Fruit fly (Drosophila melanogaster): ENCODE data around the gene Gdap1.

Gdap1 gene

DNA sequence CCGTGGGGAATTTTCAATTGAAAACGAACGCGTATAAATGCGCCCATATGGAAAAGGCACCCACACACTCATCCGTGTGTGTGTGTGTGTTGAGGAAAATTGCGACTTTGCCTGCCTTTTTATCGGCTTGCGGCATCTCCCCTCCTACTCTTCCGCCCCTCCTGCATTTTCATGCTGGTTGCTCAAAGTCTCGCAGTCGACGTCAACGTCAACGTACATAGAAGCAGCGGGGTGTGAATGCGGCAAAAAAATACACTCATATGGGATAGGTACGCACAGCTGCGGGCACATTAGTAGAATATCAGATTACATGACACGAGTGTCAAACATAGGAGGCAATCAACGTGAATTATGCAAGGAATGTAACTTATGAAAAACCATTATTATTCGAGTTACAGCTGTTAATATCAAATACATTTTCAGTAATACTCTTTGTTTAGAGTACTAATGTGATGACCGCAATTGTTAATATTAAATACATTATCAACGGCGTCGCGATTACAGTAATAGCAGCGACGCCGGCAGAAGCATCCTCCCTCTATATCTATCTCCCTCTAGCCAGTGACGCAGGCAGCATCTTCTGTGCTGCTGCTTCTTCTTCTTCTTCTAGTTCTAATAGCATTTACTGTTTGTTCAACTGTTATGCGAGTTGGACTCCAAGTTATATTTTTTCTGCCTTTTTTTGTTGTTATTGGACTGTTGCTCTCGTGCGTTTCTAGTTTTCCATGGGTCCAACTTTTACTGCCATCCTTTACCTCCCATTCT is 45.2 kb downstream of the Gdap1 start (continued):
- TF ChIP-seq ewg (GFP tag; optimal IDR thresholded peaks at IDR 0.05) = peak; percentile 80
- peak; percentile 69 for TF ChIP-seq CG8281 (tag; optimal IDR thresholded peaks at IDR 0.05)
- peak; percentile 95 for TF ChIP-seq Drgx (GFP tag; IDR thresholded peaks at IDR 0.05)
- TF ChIP-seq chn (GFP tag; optimal IDR thresholded peaks at IDR 0.05) = peak; percentile 82
- TF ChIP-seq Camta (GFP tag; optimal IDR thresholded peaks at IDR 0.05) = peak; percentile 81
- TF ChIP-seq Aef1 (GFP tag; IDR thresholded peaks at IDR 0.05) = peak; percentile 84
- peak; percentile 90 for TF ChIP-seq so (GFP tag; IDR thresholded peaks at IDR 0.05)
- peak; percentile 76 for TF ChIP-seq CG12236 (GFP tag; optimal IDR thresholded peaks at IDR 0.05)
- peak; percentile 86 for TF ChIP-seq nau (GFP tag; optimal IDR thresholded peaks at IDR 0.05)
- TF ChIP-seq grau (tag; optimal IDR thresholded peaks at IDR 0.05) = peak; percentile 89
- peak; percentile 85 for TF ChIP-seq CG13424 (tag; optimal IDR thresholded peaks at IDR 0.05)
- peak; percentile 11 for TF ChIP-seq CG10543 (GFP tag; optimal IDR thresholded peaks at IDR 0.05)
- no peak for TF ChIP-seq Doc3 (GFP tag; IDR thresholded peaks at IDR 0.05; ENCODE audit: partially characterized antibody)
- TF ChIP-seq CG12942 (GFP tag; optimal IDR thresholded peaks at IDR 0.05) = peak; percentile 78
- TF ChIP-seq MESR4 (GFP tag; optimal IDR thresholded peaks at IDR 0.05) = peak; percentile 36
- TF ChIP-seq shn (GFP tag; optimal IDR thresholded peaks at IDR 0.05) = peak; percentile 81
- 0 out of 2 replicates have a peak, but pooled peaks have one; percentile 14 for TF ChIP-seq rib (GFP tag; IDR thresholded peaks at IDR 0.05)
- peak; percentile 66 for TF ChIP-seq CG11085 (GFP tag; IDR thresholded peaks at IDR 0.05)
- TF ChIP-seq cas (GFP tag; IDR thresholded peaks at IDR 0.05) = no peak
- peak; percentile 92 for TF ChIP-seq CG11695 (GFP tag; IDR thresholded peaks at IDR 0.05)
- TF ChIP-seq B-H1 (GFP tag; IDR thresholded peaks at IDR 0.05) = peak; percentile 77
- TF ChIP-seq aop (GFP tag; IDR thresholded peaks at IDR 0.05) = 0 out of 2 replicates have a peak, but pooled peaks have one; percentile 38
- peak; percentile 87 for TF ChIP-seq CG8388 (GFP tag; optimal IDR thresholded peaks at IDR 0.05)
- peak; percentile 63 for TF ChIP-seq Gsc (GFP tag; IDR thresholded peaks at IDR 0.05)
- peak; percentile 93 for TF ChIP-seq dmrt99B (tag; optimal IDR thresholded peaks at IDR 0.05)
- peak; percentile 79 for TF ChIP-seq CG18764 (GFP tag; optimal IDR thresholded peaks at IDR 0.05)
- TF ChIP-seq CG9727 (GFP tag; optimal IDR thresholded peaks at IDR 0.05) = peak; percentile 85
- peak; percentile 75 for TF ChIP-seq CG18476 (GFP tag; optimal IDR thresholded peaks at IDR 0.05)
- TF ChIP-seq dati (GFP tag; IDR thresholded peaks at IDR 0.05) = peak; percentile 88
- peak; percentile 64; the same call in 1 of the 2 replicates for TF ChIP-seq MBD-R2 (GFP tag; IDR thresholded peaks at IDR 0.05)
- TF ChIP-seq CG7556 (GFP tag; optimal IDR thresholded peaks at IDR 0.05) = peak; percentile 90
- TF ChIP-seq CG10431 (GFP tag; optimal IDR thresholded peaks at IDR 0.05) = peak; percentile 59
- TF ChIP-seq grn (GFP tag; optimal IDR thresholded peaks at IDR 0.05) = peak; percentile 30
- peak; percentile 51 for TF ChIP-seq CG7928 (GFP tag; optimal IDR thresholded peaks at IDR 0.05)
- peak; percentile 60; the same call in 1 of the 2 replicates for TF ChIP-seq klu (GFP tag; IDR thresholded peaks at IDR 0.05)
- peak; percentile 82 for TF ChIP-seq CG16815 (GFP tag; optimal IDR thresholded peaks at IDR 0.05)
- TF ChIP-seq CG7271 (tag; optimal IDR thresholded peaks at IDR 0.05) = peak; percentile 78
- TF ChIP-seq E2f1 (GFP tag; IDR thresholded peaks at IDR 0.05) = peak; percentile 90
- TF ChIP-seq CG14860 (GFP tag; IDR thresholded peaks at IDR 0.05; ENCODE audit: partially characterized antibody) = no peak
- TF ChIP-seq mirr (GFP tag; optimal IDR thresholded peaks at IDR 0.05) = no peak
- peak; percentile 90 for TF ChIP-seq CG4820 (GFP tag; optimal IDR thresholded peaks at IDR 0.05)
- TF ChIP-seq tna (GFP tag; IDR thresholded peaks at IDR 0.05; ENCODE audit: partially characterized antibody) = no peak
- TF ChIP-seq Fer1 (GFP tag; optimal IDR thresholded peaks at IDR 0.05) = peak; percentile 90
- TF ChIP-seq Ssrp (tag; optimal IDR thresholded peaks at IDR 0.05) = peak; percentile 80
- peak; percentile 89 for TF ChIP-seq CG8924 (tag; optimal IDR thresholded peaks at IDR 0.05)
- peak; percentile 82 for TF ChIP-seq chm (GFP tag; IDR thresholded peaks at IDR 0.05)
- TF ChIP-seq CG18011 (GFP tag; optimal IDR thresholded peaks at IDR 0.05) = peak; percentile 67
- TF ChIP-seq CG6254 (GFP tag; optimal IDR thresholded peaks at IDR 0.05) = peak; percentile 90
- TF ChIP-seq Oaz (GFP tag; IDR thresholded peaks at IDR 0.05) = peak; percentile 76

Data from whole organism, embryonic.